Worm (Caenorhabditis elegans) whole organism, young adult: ENCODE measurements around the gene F54D8.10.

ENCODE experiments used
- B0336.3 ChIP-seq: fragments of 200-800 bp; sonication (Bioruptor generic); IDR thresholded peaks from 2 replicates; pipeline ENCODE4 v1.3.6; 2022; ENCODE audit warnings: missing genetic modification characterization, missing compliant biosample characterization
- F33H1.4 ChIP-seq: fragments of 200-800 bp; sonication (Bioruptor generic); IDR thresholded peaks from 2 replicates; pipeline ENCODE4 v1.3.6; 2022; ENCODE audit warnings: missing genetic modification reagents, missing genetic modification characterization, missing compliant biosample characterization
- ama-1 ChIP-seq, 3 experiments: fragments of 150-350 bp in 1 of 3; sonication (generic microtip) in 2 of 3; optimal IDR thresholded peaks; 2 replicates each; lab custom pipeline; 2014 to 2018; ENCODE audit warnings: missing biosample characterization in 2 of 3, missing genetic modification characterization in 2 of 3, missing genetic modification reagents in 2 of 3
- attf-5 ChIP-seq: fragments of 200-800 bp; sonication (Bioruptor generic); optimal IDR thresholded peaks from 2 replicates; lab custom pipeline; 2018; ENCODE audit warnings: mild to moderate bottlenecking, missing genetic modification characterization, missing compliant biosample characterization
- ccch-3 ChIP-seq: fragments of 200-800 bp; sonication (Bioruptor generic); optimal IDR thresholded peaks from 2 replicates; lab custom pipeline; 2018; ENCODE audit warnings: mild to moderate bottlenecking, missing genetic modification characterization, missing compliant biosample characterization
- chd-7 ChIP-seq: sonication (generic microtip); optimal IDR thresholded peaks from 2 replicates; lab custom pipeline; 2016; ENCODE audit warnings: mild to moderate bottlenecking, missing genetic modification characterization, moderate library complexity, missing compliant biosample characterization
- hrde-1 ChIP-seq: sonication (generic microtip); optimal IDR thresholded peaks from 2 replicates; lab custom pipeline; 2016; ENCODE audit warnings: missing genetic modification characterization, mild to moderate bottlenecking, missing compliant biosample characterization, moderate library complexity, missing genotype, missing genetic modification reagents, borderline replicate concordance

- TF ChIP-seq ccch-3 (GFP tag; lab: Kevin White, UChicago), result no peak
- no peak for TF ChIP-seq hrde-1 (tag; lab: Kevin White, UChicago)
- TF ChIP-seq chd-7, result no peak
- TF ChIP-seq ama-1 (optimal IDR thresholded peaks at IDR 0.05; lab: Kevin White, UChicago), result no peak
- no peak for TF ChIP-seq ama-1 (GFP tag; optimal IDR thresholded peaks at IDR 0.05; lab: Kevin White, UChicago)
- no peak for TF ChIP-seq F33H1.4 (GFP tag; lab: Robert Waterston, UW)
- TF ChIP-seq attf-5, result no peak
- TF ChIP-seq B0336.3 (GFP tag; lab: Robert Waterston, UW), result no peak
Measured at ce11 chrIII:5105485-5105884, 10.9 kb downstream of the F54D8.10 start.
